Worm (Caenorhabditis elegans) whole organism, L4 larva: ENCODE measurements around the gene tsen-2.

Experiments
- F44E2.7 ChIP-seq: fragments of 200-800 bp; sonication (Bioruptor generic); IDR thresholded peaks from 2 replicates; pipeline ENCODE4 v2.1.2; 2022; ENCODE audit warnings: missing genetic modification characterization, missing compliant biosample characterization
- T20F7.1 ChIP-seq: fragments of 200-800 bp; sonication (Bioruptor generic); optimal IDR thresholded peaks from 2 replicates; lab custom pipeline; 2018; ENCODE audit warnings: mild to moderate bottlenecking, missing genetic modification characterization, missing compliant biosample characterization
- T26A8.4 ChIP-seq: fragments of 200-800 bp; sonication (Bioruptor generic); IDR thresholded peaks from 2 replicates; pipeline ENCODE4 v1.3.6; 2022; ENCODE audit warnings: missing genetic modification characterization, missing compliant biosample characterization
- aha-1 ChIP-seq: fragments of 150-350 bp; peaks from one replicate; lab custom pipeline; 2014; ENCODE audit warnings: missing biosample characterization, missing genetic modification characterization
- aly-2 ChIP-seq: sonication (generic microtip); optimal IDR thresholded peaks from 2 replicates; lab custom pipeline; 2018; ENCODE audit warnings: missing biosample characterization, missing genetic modification characterization
- arid-1 ChIP-seq: fragments of 200-800 bp; sonication (Bioruptor generic); conservative IDR thresholded peaks from 2 replicates; pipeline ENCODE4 v1.3.6; 2022; ENCODE audit warnings: missing genetic modification reagents, missing genetic modification characterization, missing compliant biosample characterization
- ceh-20 ChIP-seq: fragments of 200-800 bp; sonication (Bioruptor generic); IDR thresholded peaks from 2 replicates; pipeline ENCODE4 v1.3.6; 2022; ENCODE audit warnings: missing genetic modification reagents, missing genetic modification characterization, missing compliant biosample characterization
- ceh-28 ChIP-seq: fragments of 150-350 bp; optimal IDR thresholded peaks from 2 replicates; lab custom pipeline; 2014; ENCODE audit warnings: missing biosample characterization, missing genetic modification reagents, missing genetic modification characterization
- daf-12 ChIP-seq: fragments of 150-350 bp; optimal IDR thresholded peaks from 2 replicates; lab custom pipeline; 2014; ENCODE audit warnings: missing biosample characterization, missing genetic modification reagents, missing genetic modification characterization
- daf-16 ChIP-seq, 3 experiments: sonication (generic microtip); optimal IDR thresholded peaks; 2 replicates each; lab custom pipeline; 2016 to 2017; ENCODE audit warnings: missing genetic modification characterization in 3 of 3, missing genetic modification reagents in 3 of 3, mild to moderate bottlenecking in 2 of 3, missing compliant biosample characterization in 2 of 3, missing biosample characterization in 1 of 3, moderate library complexity in 1 of 3
- daf-19 ChIP-seq: fragments of 200-800 bp; sonication (Bioruptor generic); conservative IDR thresholded peaks from 2 replicates; pipeline ENCODE4 v1.3.6; 2022; ENCODE audit warnings: missing genetic modification characterization, missing compliant biosample characterization
- daf-8 ChIP-seq: fragments of 200-800 bp; sonication (Bioruptor generic); IDR thresholded peaks from 2 replicates; pipeline ENCODE4 v1.3.6; 2022; ENCODE audit warnings: missing genetic modification characterization, missing compliant biosample characterization
- dmd-6 ChIP-seq: fragments of 200-800 bp; sonication (Bioruptor generic); IDR thresholded peaks from 2 replicates; pipeline ENCODE4 v1.3.6; 2022; ENCODE audit warnings: missing genetic modification reagents, missing genetic modification characterization, missing compliant biosample characterization
- dpl-1 ChIP-seq: fragments of 150-350 bp; optimal IDR thresholded peaks from 2 replicates; lab custom pipeline; 2014; ENCODE audit warnings: missing biosample characterization, missing genetic modification reagents, missing genetic modification characterization
- duxl-1 ChIP-seq: sonication (generic microtip); optimal IDR thresholded peaks from 2 replicates; lab custom pipeline; 2016; ENCODE audit warnings: mild to moderate bottlenecking, missing genetic modification characterization, moderate library complexity, missing compliant biosample characterization; ENCODE audit not compliant: poor library complexity
- dve-1 ChIP-seq: sonication (generic microtip); optimal IDR thresholded peaks from 2 replicates; lab custom pipeline; 2017; ENCODE audit warnings: antibody characterized with exemption, mild to moderate bottlenecking, missing genetic modification characterization, missing compliant biosample characterization; ENCODE audit not compliant: insufficient read depth
- hlh-11 ChIP-seq: fragments of 200-800 bp; sonication (Bioruptor generic); optimal IDR thresholded peaks from 2 replicates; lab custom pipeline; 2018; ENCODE audit warnings: mild to moderate bottlenecking, missing genetic modification characterization, missing compliant biosample characterization
- hlh-30 ChIP-seq: sonication (generic microtip); optimal IDR thresholded peaks from 2 replicates; lab custom pipeline; 2017; ENCODE audit warnings: antibody characterized with exemption, mild to moderate bottlenecking, missing genetic modification characterization, missing compliant biosample characterization; ENCODE audit not compliant: insufficient read depth
- lin-15B ChIP-seq: fragments of 150-350 bp; sonication (generic microtip); optimal IDR thresholded peaks from 3 replicates; lab custom pipeline; 2014; ENCODE audit warnings: missing biosample characterization, missing genetic modification characterization
- lir-3 ChIP-seq: sonication (generic microtip); optimal IDR thresholded peaks from 2 replicates; lab custom pipeline; 2016; ENCODE audit warnings: mild to moderate bottlenecking, missing genetic modification characterization, missing compliant biosample characterization
- lsy-2 ChIP-seq, 2 experiments: fragments of 150-350 bp in 1 of 2; sonication (generic microtip) in 1 of 2; optimal IDR thresholded peaks; 2 replicates each; lab custom pipeline; 2014 to 2017; ENCODE audit warnings: missing biosample characterization in 2 of 2, missing genetic modification characterization in 2 of 2
- mep-1 ChIP-seq: fragments of 150-350 bp; sonication (generic microtip); optimal IDR thresholded peaks from 3 replicates; lab custom pipeline; 2014; ENCODE audit warnings: missing biosample characterization, missing genetic modification characterization
- mes-2 ChIP-seq: sonication (generic microtip); optimal IDR thresholded peaks from 2 replicates; lab custom pipeline; 2016; ENCODE audit warnings: missing genotype, mild to moderate bottlenecking, missing genetic modification characterization, missing compliant biosample characterization; ENCODE audit not compliant: poor library complexity, severe bottlenecking
- mxl-2 ChIP-seq: fragments of 200-800 bp; sonication (Bioruptor generic); conservative IDR thresholded peaks from 2 replicates; pipeline ENCODE4 v1.3.6; 2022; ENCODE audit warnings: missing genetic modification reagents, missing genetic modification characterization, missing compliant biosample characterization
- nhr-25 ChIP-seq: sonication (generic microtip); optimal IDR thresholded peaks from 2 replicates; lab custom pipeline; 2017; ENCODE audit warnings: missing genetic modification characterization, mild to moderate bottlenecking, missing compliant biosample characterization, antibody characterized with exemption, moderate library complexity, borderline replicate concordance; ENCODE audit not compliant: insufficient read depth
- nhr-28 ChIP-seq: fragments of 150-350 bp; optimal IDR thresholded peaks from 2 replicates; lab custom pipeline; 2014; ENCODE audit warnings: missing biosample characterization, missing genetic modification characterization
- nhr-77 ChIP-seq: fragments of 150-350 bp; optimal IDR thresholded peaks from 2 replicates; lab custom pipeline; 2014; ENCODE audit warnings: missing biosample characterization, missing genetic modification characterization
- sdz-12 ChIP-seq: fragments of 200-800 bp; sonication (Bioruptor generic); optimal IDR thresholded peaks from 2 replicates; lab custom pipeline; 2018; ENCODE audit warnings: mild to moderate bottlenecking, missing genetic modification characterization, missing compliant biosample characterization
- snpc-4 ChIP-seq: fragments of 150-350 bp; optimal IDR thresholded peaks from 2 replicates; lab custom pipeline; 2014; ENCODE audit warnings: missing biosample characterization, missing genetic modification characterization
- unc-62 ChIP-seq, 3 experiments: fragments of 150-350 bp in 1 of 3; sonication (generic microtip); optimal IDR thresholded peaks in 2 of 3; peaks in 1 of 3; 1 replicate in 1 of 3; 2 replicates in 2 of 3; lab custom pipeline; 2014 to 2017; ENCODE audit warnings: missing biosample characterization in 3 of 3, missing genetic modification characterization in 3 of 3, missing genetic modification reagents in 3 of 3, missing genotype in 1 of 3
- zip-2 ChIP-seq: fragments of 150-350 bp; optimal IDR thresholded peaks from 2 replicates; lab custom pipeline; 2014; ENCODE audit warnings: missing biosample characterization, missing genetic modification characterization

The tsen-2 gene

ce11 chrIII:11847658-11848202 is 50.3 kb downstream of the tsen-2 start, which contains the start of gene mif-1:
Gene mif-1, plus strand, starts transcription at chrIII:11848152.
- TF ChIP-seq mep-1 (tag; lab: Kevin White, UChicago) (peak; percentile 26), lsy-2 (tag; optimal IDR thresholded peaks at IDR 0.05; lab: Kevin White, UChicago) (peak; percentile 54 to 98), mes-2 (tag; lab: Kevin White, UChicago) (peak; percentile 45), hlh-11 (tag; lab: Kevin White, UChicago) (peak; percentile 35), daf-16 (GFP tag; optimal IDR thresholded peaks at IDR 0.05; lab: Kevin White, UChicago) (no peak), daf-16 (tag; optimal IDR thresholded peaks at IDR 0.05; lab: Kevin White, UChicago) (peak; percentile 52), zip-2 (no peak), duxl-1 (tag; lab: Kevin White, UChicago) (no peak), unc-62 (GFP tag; optimal IDR thresholded peaks at IDR 0.05 in 1 of 2; lab: Kevin White, UChicago) (peak in 1 of 2 experiments; percentile 82), unc-62 (tag; optimal IDR thresholded peaks at IDR 0.05; lab: Kevin White, UChicago) (no peak), dmd-6 (GFP tag; lab: Robert Waterston, UW) (peak; percentile 19; the same call in 1 of the 2 replicates), daf-8 (no peak), ceh-28 (tag; lab: Kevin White, UChicago) (no peak), daf-12 (tag; lab: Kevin White, UChicago) (no peak), aha-1 (tag; lab: Kevin White, UChicago) (peak; percentile 64), ceh-20 (GFP tag; lab: Robert Waterston, UW) (no peak), lir-3 (tag; lab: Kevin White, UChicago) (no peak), mxl-2 (GFP tag; lab: Robert Waterston, UW) (no peak), dpl-1 (peak; percentile 51), T26A8.4 (GFP tag; lab: Robert Waterston, UW) (no peak), dve-1 (tag; lab: Kevin White, UChicago) (peak; percentile 20), nhr-28 (tag; lab: Kevin White, UChicago) (peak; percentile 27), lin-15B (tag; lab: Kevin White, UChicago) (no peak), hlh-30 (tag; lab: Kevin White, UChicago) (peak; percentile 89)
- TF ChIP-seq, all 104 proteins: peak for 12

- peak in 1 of 2 experiments; percentile 9 for TF ChIP-seq lsy-2 (tag; optimal IDR thresholded peaks at IDR 0.05; lab: Kevin White, UChicago)
- peak in 1 of 2 experiments; percentile 43 for TF ChIP-seq unc-62 (GFP tag; optimal IDR thresholded peaks at IDR 0.05 in 1 of 2; lab: Kevin White, UChicago)
- no peak for TF ChIP-seq unc-62 (tag; optimal IDR thresholded peaks at IDR 0.05; lab: Kevin White, UChicago)
- no peak for TF ChIP-seq daf-16 (GFP tag; optimal IDR thresholded peaks at IDR 0.05; lab: Kevin White, UChicago)
- no peak for TF ChIP-seq daf-16 (tag; optimal IDR thresholded peaks at IDR 0.05; lab: Kevin White, UChicago)
- no peak for TF ChIP-seq lin-15B (tag; lab: Kevin White, UChicago)
- peak; percentile 48 for TF ChIP-seq ceh-28 (tag; lab: Kevin White, UChicago)
- no peak for TF ChIP-seq F44E2.7
- no peak for TF ChIP-seq arid-1 (GFP tag; lab: Robert Waterston, UW)
- TF ChIP-seq aly-2 = no peak
- no peak for TF ChIP-seq lir-3 (tag; lab: Kevin White, UChicago)
- no peak for TF ChIP-seq T20F7.1 (GFP tag; lab: Kevin White, UChicago)
- no peak for TF ChIP-seq nhr-77 (tag; lab: Kevin White, UChicago)
- TF ChIP-seq snpc-4 (tag; lab: Kevin White, UChicago) = no peak
Measured at ce11 chrIII:11847014-11847413, 51.1 kb downstream of the tsen-2 start.

ce11 chrIII:11846365-11846764 is 51.7 kb downstream of the tsen-2 start, which contains the start of gene ntl-3:
Gene ntl-3, minus strand, starts transcription at chrIII:11846465.
- TF ChIP-seq daf-19 (GFP tag; lab: Robert Waterston, UW) (no peak), aha-1 (tag; lab: Kevin White, UChicago) (peak; percentile 73), nhr-25 (tag; lab: Kevin White, UChicago) (no peak), sdz-12 (GFP tag; lab: Kevin White, UChicago) (no peak), mep-1 (tag; lab: Kevin White, UChicago) (no peak)
